Worm (Caenorhabditis elegans): ENCODE measurements around the gene T20B3.1.
A peak's percentile ranks its signal among the peaks of the same experiment; 100 is the strongest.

DNA sequence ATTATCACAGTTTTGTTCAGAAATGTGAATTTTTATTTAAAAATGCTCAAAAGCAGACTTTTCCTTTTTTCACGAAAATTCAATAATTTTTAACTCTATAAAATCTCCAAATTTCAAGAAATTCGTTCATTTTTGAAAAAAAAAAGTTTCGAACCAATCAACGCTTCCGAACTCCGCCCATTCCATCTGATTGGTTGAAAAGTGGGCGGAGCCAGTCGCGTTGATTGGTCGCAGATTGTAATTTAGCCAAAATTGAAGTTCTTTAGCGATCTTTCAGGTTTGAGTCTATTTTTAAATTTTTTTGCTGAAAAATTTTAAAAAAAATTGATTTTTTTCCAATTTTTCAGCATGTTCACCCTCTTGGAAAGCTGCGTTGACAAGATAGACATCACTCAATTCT is 3.0 kb upstream of the T20B3.1 start:
- TF ChIP-seq chd-7 (tag; optimal IDR thresholded peaks at IDR 0.05) (no peak), nfya-1 (tag; optimal IDR thresholded peaks at IDR 0.05; ENCODE audit: borderline replicate concordance, insufficient read depth) (no peak), nhr-179 (tag; optimal IDR thresholded peaks at IDR 0.05) (no peak), Y56A3A.18 (GFP tag; IDR thresholded peaks at IDR 0.05) (no peak), ceh-58 (GFP tag; IDR thresholded peaks at IDR 0.05) (no peak), ztf-3 (GFP tag; optimal IDR thresholded peaks at IDR 0.05) (no peak), F57A8.1 (GFP tag; optimal IDR thresholded peaks at IDR 0.05) (no peak), nfyb-1 (GFP tag; IDR thresholded peaks at IDR 0.05) (peak; percentile 46; the same call in 1 of the 2 replicates), bed-1 (GFP tag; IDR thresholded peaks at IDR 0.05) (no peak), F39B2.1 (GFP tag; IDR thresholded peaks at IDR 0.05) (no peak), attf-5 (GFP tag; optimal IDR thresholded peaks at IDR 0.05) (no peak)

Data from whole organism, young adult.